Worm (Caenorhabditis elegans) whole organism, late embryonic: ENCODE measurements around the gene Y55F3AM.21.

Experiments
- C08G9.2 ChIP-seq: sonication (generic microtip); optimal IDR thresholded peaks from 2 replicates; lab custom pipeline; 2016; ENCODE audit warnings: mild to moderate bottlenecking, missing genetic modification characterization, moderate library complexity, missing compliant biosample characterization
- C38D4.7 ChIP-seq: fragments of 200-800 bp; sonication (Bioruptor generic); optimal IDR thresholded peaks from 2 replicates; lab custom pipeline; 2018; ENCODE audit warnings: mild to moderate bottlenecking, missing genetic modification characterization, moderate library complexity, missing compliant biosample characterization
- F13H6.1 ChIP-seq: sonication (generic microtip); optimal IDR thresholded peaks from 2 replicates; lab custom pipeline; 2016; ENCODE audit warnings: missing genetic modification characterization, missing compliant biosample characterization
- K02D7.2 ChIP-seq: sonication (generic microtip); optimal IDR thresholded peaks from 2 replicates; lab custom pipeline; 2017; ENCODE audit warnings: mild to moderate bottlenecking, missing genetic modification characterization, missing compliant biosample characterization
- K09A11.1 ChIP-seq: sonication (generic microtip); optimal IDR thresholded peaks from 2 replicates; lab custom pipeline; 2017; ENCODE audit warnings: antibody characterized with exemption, mild to moderate bottlenecking, missing genetic modification characterization, missing compliant biosample characterization; ENCODE audit not compliant: insufficient read depth
- T23F11.4 ChIP-seq: fragments of 200-800 bp; sonication (Bioruptor generic); optimal IDR thresholded peaks from 2 replicates; lab custom pipeline; 2018; ENCODE audit warnings: mild to moderate bottlenecking, missing genetic modification characterization, missing compliant biosample characterization
- ceh-14 ChIP-seq: sonication (generic microtip); optimal IDR thresholded peaks from 2 replicates; lab custom pipeline; 2016; ENCODE audit warnings: missing genotype, missing genetic modification characterization, missing compliant biosample characterization
- ceh-18 ChIP-seq: sonication (generic microtip); optimal IDR thresholded peaks from 2 replicates; lab custom pipeline; 2016; ENCODE audit warnings: missing genetic modification characterization, missing compliant biosample characterization
- ceh-19 ChIP-seq: fragments of 200-800 bp; sonication (Bioruptor generic); optimal IDR thresholded peaks from 2 replicates; lab custom pipeline; 2018; ENCODE audit warnings: mild to moderate bottlenecking, missing genetic modification characterization, missing compliant biosample characterization
- ceh-2 ChIP-seq: sonication (generic microtip); optimal IDR thresholded peaks from 2 replicates; lab custom pipeline; 2016; ENCODE audit warnings: missing genotype, missing genetic modification characterization, missing compliant biosample characterization
- ceh-22 ChIP-seq: sonication (generic microtip); optimal IDR thresholded peaks from 2 replicates; lab custom pipeline; 2017; ENCODE audit warnings: missing biosample characterization, missing genetic modification characterization
- ceh-31 ChIP-seq: sonication (generic microtip); optimal IDR thresholded peaks from 2 replicates; lab custom pipeline; 2016; ENCODE audit warnings: missing genetic modification characterization, missing compliant biosample characterization
- ceh-34 ChIP-seq: sonication (generic microtip); optimal IDR thresholded peaks from 2 replicates; lab custom pipeline; 2016; ENCODE audit warnings: mild to moderate bottlenecking, missing genetic modification characterization, missing compliant biosample characterization
- ceh-45 ChIP-seq: fragments of 200-800 bp; sonication (Bioruptor generic); IDR thresholded peaks from 2 replicates; pipeline ENCODE4 v1.3.6; 2022; ENCODE audit warnings: missing genetic modification reagents, missing genetic modification characterization, missing compliant biosample characterization
- ceh-6 ChIP-seq: fragments of 200-800 bp; sonication (Bioruptor generic); optimal IDR thresholded peaks from 2 replicates; lab custom pipeline; 2018; ENCODE audit warnings: mild to moderate bottlenecking, missing genetic modification characterization, missing compliant biosample characterization
- ceh-9 ChIP-seq: sonication (generic microtip); optimal IDR thresholded peaks from 2 replicates; lab custom pipeline; 2016; ENCODE audit warnings: mild to moderate bottlenecking, missing genetic modification characterization, inconsistent platforms, missing compliant biosample characterization
- che-1 ChIP-seq: sonication (generic microtip); optimal IDR thresholded peaks from 2 replicates; lab custom pipeline; 2016; ENCODE audit warnings: mild to moderate bottlenecking, missing genetic modification characterization, missing compliant biosample characterization
- dve-1 ChIP-seq: sonication (generic microtip); optimal IDR thresholded peaks from 2 replicates; lab custom pipeline; 2017; ENCODE audit warnings: antibody characterized with exemption, mild to moderate bottlenecking, missing genetic modification characterization, missing compliant biosample characterization
- elt-2 ChIP-seq: sonication (generic microtip); optimal IDR thresholded peaks from 2 replicates; lab custom pipeline; 2016; ENCODE audit warnings: missing genetic modification reagents, missing genetic modification characterization, missing compliant biosample characterization
- ets-4 ChIP-seq: sonication (generic microtip); optimal IDR thresholded peaks from 2 replicates; lab custom pipeline; 2016; ENCODE audit warnings: missing genetic modification characterization, missing compliant biosample characterization
- gmeb-2 ChIP-seq: sonication (generic microtip); optimal IDR thresholded peaks from 2 replicates; lab custom pipeline; 2016; ENCODE audit warnings: missing genetic modification characterization, inconsistent platforms, missing compliant biosample characterization
- hlh-8 ChIP-seq: sonication (generic microtip); optimal IDR thresholded peaks from 2 replicates; lab custom pipeline; 2016; ENCODE audit warnings: missing genotype, missing genetic modification characterization, missing compliant biosample characterization
- lim-6 ChIP-seq: sonication (generic microtip); optimal IDR thresholded peaks from 2 replicates; lab custom pipeline; 2016; ENCODE audit warnings: missing genetic modification characterization, missing compliant biosample characterization
- lin-11 ChIP-seq: fragments of 200-800 bp; sonication (Bioruptor generic); optimal IDR thresholded peaks from 2 replicates; lab custom pipeline; 2018; ENCODE audit warnings: mild to moderate bottlenecking, missing genetic modification characterization, missing compliant biosample characterization
- nfya-1 ChIP-seq: sonication (generic microtip); optimal IDR thresholded peaks from 2 replicates; lab custom pipeline; 2017; ENCODE audit warnings: missing genetic modification characterization, mild to moderate bottlenecking, missing compliant biosample characterization, antibody characterized with exemption, moderate library complexity
- nhr-11 ChIP-seq: fragments of 150-350 bp; optimal IDR thresholded peaks from 2 replicates; lab custom pipeline; 2014; ENCODE audit warnings: missing biosample characterization, missing genetic modification characterization
- nhr-232 ChIP-seq: sonication (generic microtip); optimal IDR thresholded peaks from 2 replicates; lab custom pipeline; 2016; ENCODE audit warnings: missing genetic modification characterization, missing compliant biosample characterization
- pag-3 ChIP-seq: sonication (generic microtip); optimal IDR thresholded peaks from 2 replicates; lab custom pipeline; 2016; ENCODE audit warnings: missing compliant biosample characterization, missing genetic modification characterization, borderline replicate concordance
- pat-9 ChIP-seq: fragments of 200-800 bp; sonication (Bioruptor generic); optimal IDR thresholded peaks from 2 replicates; lab custom pipeline; 2018; ENCODE audit warnings: mild to moderate bottlenecking, missing genetic modification characterization, moderate library complexity, missing compliant biosample characterization
- pha-2 ChIP-seq: sonication (generic microtip); optimal IDR thresholded peaks from 2 replicates; lab custom pipeline; 2017; ENCODE audit warnings: mild to moderate bottlenecking, missing genetic modification characterization, missing compliant biosample characterization
- pha-4 ChIP-seq: fragments of 150-350 bp; optimal IDR thresholded peaks from 2 replicates; lab custom pipeline; 2018; ENCODE audit warnings: missing biosample characterization, missing genetic modification reagents, missing genetic modification characterization
- pros-1 ChIP-seq: fragments of 150-350 bp; optimal IDR thresholded peaks from 2 replicates; lab custom pipeline; 2014; ENCODE audit warnings: missing biosample characterization, missing genetic modification reagents, missing genetic modification characterization
- ref-2 ChIP-seq: sonication (generic microtip); optimal IDR thresholded peaks from 2 replicates; lab custom pipeline; 2016; ENCODE audit warnings: missing genetic modification characterization, missing compliant biosample characterization
- rnt-1 ChIP-seq: sonication (generic microtip); optimal IDR thresholded peaks from 2 replicates; lab custom pipeline; 2016; ENCODE audit warnings: missing genetic modification characterization, missing compliant biosample characterization
- sdc-2 ChIP-seq: sonication (generic microtip); optimal IDR thresholded peaks from 2 replicates; lab custom pipeline; 2016; ENCODE audit warnings: missing genotype, missing genetic modification characterization, missing compliant biosample characterization
- sox-2 ChIP-seq: fragments of 200-800 bp; sonication (Bioruptor generic); IDR thresholded peaks from 2 replicates; pipeline ENCODE4 v1.3.6; 2022; ENCODE audit warnings: missing genetic modification reagents, missing genetic modification characterization, missing compliant biosample characterization
- sox-4 ChIP-seq: sonication (generic microtip); optimal IDR thresholded peaks from 2 replicates; lab custom pipeline; 2017; ENCODE audit warnings: mild to moderate bottlenecking, missing genetic modification characterization, inconsistent platforms, missing compliant biosample characterization
- syd-9 ChIP-seq: sonication (generic microtip); optimal IDR thresholded peaks from 2 replicates; lab custom pipeline; 2016; ENCODE audit warnings: mild to moderate bottlenecking, missing genetic modification characterization, moderate library complexity, missing compliant biosample characterization
- tbx-2 ChIP-seq: sonication (generic microtip); optimal IDR thresholded peaks from 2 replicates; lab custom pipeline; 2016; ENCODE audit warnings: missing genetic modification characterization, missing compliant biosample characterization
- ttx-3 ChIP-seq: sonication (generic microtip); optimal IDR thresholded peaks from 2 replicates; lab custom pipeline; 2016; ENCODE audit warnings: missing genetic modification reagents, missing genetic modification characterization, missing compliant biosample characterization
- unc-42 ChIP-seq: sonication (generic microtip); optimal IDR thresholded peaks from 2 replicates; lab custom pipeline; 2016; ENCODE audit warnings: missing genotype, missing genetic modification characterization, missing compliant biosample characterization
- zip-5 ChIP-seq: sonication (generic microtip); optimal IDR thresholded peaks from 2 replicates; lab custom pipeline; 2016; ENCODE audit warnings: missing genetic modification characterization, missing compliant biosample characterization

Gene Y55F3AM.21

ce11 chrIV:1074069-1074468, 22.6 kb upstream of the Y55F3AM.21 start:
- TF ChIP-seq C08G9.2 (tag; lab: Kevin White, UChicago) (no peak), ets-4 (tag; lab: Kevin White, UChicago) (no peak), sox-2 (GFP tag; lab: Robert Waterston, UW) (no peak), ceh-14 (tag; lab: Kevin White, UChicago) (no peak), pat-9 (tag; lab: Kevin White, UChicago) (no peak), syd-9 (tag; lab: Kevin White, UChicago) (no peak), ceh-22 (tag; lab: Kevin White, UChicago) (no peak), nhr-11 (no peak), ceh-6 (GFP tag; lab: Kevin White, UChicago) (no peak), C38D4.7 (GFP tag; lab: Kevin White, UChicago) (no peak), elt-2 (tag; lab: Kevin White, UChicago) (no peak)
- TF ChIP-seq, all 69 proteins: peak for 0

ce11 chrIV:1070383-1070782, 18.9 kb upstream of the Y55F3AM.21 start:
- TF ChIP-seq nfya-1 (tag; lab: Kevin White, UChicago) (peak; percentile 34), sox-2 (GFP tag; lab: Robert Waterston, UW) (no peak), K09A11.1 (tag; lab: Kevin White, UChicago) (no peak), che-1 (no peak), ceh-31 (tag; lab: Kevin White, UChicago) (peak; percentile 59), ceh-18 (tag; lab: Kevin White, UChicago) (peak; percentile 54), sox-4 (tag; lab: Kevin White, UChicago) (no peak), pha-4 (tag; lab: Kevin White, UChicago) (no peak), dve-1 (tag; lab: Kevin White, UChicago) (no peak), unc-42 (tag; lab: Kevin White, UChicago) (peak; percentile 36), tbx-2 (peak; percentile 9), F13H6.1 (tag; lab: Kevin White, UChicago) (peak; percentile 93), K02D7.2 (no peak)

- TF ChIP-seq F13H6.1 (tag; lab: Kevin White, UChicago) (no peak), pha-4 (tag; lab: Kevin White, UChicago) (no peak), hlh-8 (no peak), ceh-14 (tag; lab: Kevin White, UChicago) (no peak), ceh-9 (tag; lab: Kevin White, UChicago) (no peak), zip-5 (tag; lab: Kevin White, UChicago) (no peak)
These were observed 17.3 kb upstream of the Y55F3AM.21 start for ce11 chrIV:1068730-1069244.

ce11 chrIV:1067430-1067829, 15.9 kb upstream of the Y55F3AM.21 start, which contains the start of gene znf-782:
znf-782 (minus strand) TSS chrIV:1067525.
- TF ChIP-seq lin-11 (tag; lab: Kevin White, UChicago) (no peak), gmeb-2 (no peak), lim-6 (tag; lab: Kevin White, UChicago) (no peak), ceh-2 (tag; lab: Kevin White, UChicago) (peak; percentile 35), C38D4.7 (GFP tag; lab: Kevin White, UChicago) (no peak), pha-2 (tag; lab: Kevin White, UChicago) (no peak), F13H6.1 (tag; lab: Kevin White, UChicago) (peak; percentile 68), ceh-6 (GFP tag; lab: Kevin White, UChicago) (no peak), ets-4 (tag; lab: Kevin White, UChicago) (peak; percentile 51), K09A11.1 (tag; lab: Kevin White, UChicago) (no peak), ref-2 (tag; lab: Kevin White, UChicago) (peak; percentile 44), C08G9.2 (tag; lab: Kevin White, UChicago) (peak; percentile 50), pros-1 (tag; lab: Kevin White, UChicago) (no peak), dve-1 (tag; lab: Kevin White, UChicago) (no peak), ceh-19 (GFP tag; lab: Kevin White, UChicago) (peak; percentile 39), ceh-9 (tag; lab: Kevin White, UChicago) (no peak), pag-3 (no peak), ceh-45 (GFP tag; lab: Robert Waterston, UW) (no peak), sdc-2 (tag; lab: Kevin White, UChicago) (peak; percentile 2), ttx-3 (tag; lab: Kevin White, UChicago) (no peak), tbx-2 (peak; percentile 41), nhr-232 (tag; lab: Kevin White, UChicago) (no peak), ceh-14 (tag; lab: Kevin White, UChicago) (peak; percentile 32), rnt-1 (tag; lab: Kevin White, UChicago) (peak; percentile 20), unc-42 (tag; lab: Kevin White, UChicago) (peak; percentile 20), ceh-31 (tag; lab: Kevin White, UChicago) (peak; percentile 43), T23F11.4 (no peak), ceh-34 (peak; percentile 75)
